Worm (Caenorhabditis elegans): ENCODE results near the gene Y73C8B.9.

DNA sequence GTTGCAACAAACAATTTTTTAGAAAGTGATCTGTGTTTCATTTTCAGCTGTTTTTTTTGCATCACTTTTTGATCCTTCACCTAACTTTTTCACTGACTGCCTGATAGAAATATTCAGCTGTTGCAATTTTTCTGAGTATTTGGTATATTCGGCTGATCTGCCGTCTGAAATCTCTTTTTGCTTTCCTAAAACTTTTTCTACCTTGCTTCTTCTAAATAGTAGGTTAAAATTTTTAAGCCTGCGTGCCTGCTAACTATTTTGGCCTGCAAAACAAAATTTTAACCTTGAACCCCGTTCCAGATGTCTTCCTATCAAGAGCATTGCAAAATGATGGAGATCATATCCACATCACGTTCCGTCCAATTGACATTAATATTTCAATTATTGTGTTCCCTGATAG lies 17.2 kb upstream of the Y73C8B.9 start, which contains the start of gene srab-8:
- TF ChIP-seq lsy-2 (tag; optimal IDR thresholded peaks at IDR 0.05) (no peak), cnd-1 (tag; optimal IDR thresholded peaks at IDR 0.05) (no peak), ztf-11 (tag; optimal IDR thresholded peaks at IDR 0.05) (no peak), unc-62 (GFP tag; optimal IDR thresholded peaks at IDR 0.05) (no peak), elt-3 (tag; optimal IDR thresholded peaks at IDR 0.05) (no peak), unc-39 (tag; optimal IDR thresholded peaks at IDR 0.05) (no peak), mep-1 (tag; optimal IDR thresholded peaks at IDR 0.05) (no peak), ceh-83 (GFP tag; optimal IDR thresholded peaks at IDR 0.05) (no peak), lin-32 (GFP tag; optimal IDR thresholded peaks at IDR 0.05) (no peak), blmp-1 (tag; optimal IDR thresholded peaks at IDR 0.05) (no peak), nhr-76 (tag; optimal IDR thresholded peaks at IDR 0.05) (no peak), ceh-43 (GFP tag; optimal IDR thresholded peaks at IDR 0.05) (no peak), nhr-28 (tag; optimal IDR thresholded peaks at IDR 0.05) (no peak), lin-13 (tag; optimal IDR thresholded peaks at IDR 0.05) (no peak)
